Worm (Caenorhabditis elegans) whole organism, midembryonic: ENCODE results near the gene Y45F10D.2.

Experiments used
- T22C8.4 ChIP-seq: fragments of 200-800 bp; sonication (Bioruptor generic); IDR thresholded peaks from 2 replicates; pipeline ENCODE4 v1.3.6; 2022; ENCODE audit warnings: missing genetic modification characterization, missing compliant biosample characterization
- cog-1 ChIP-seq: sonication (generic microtip); optimal IDR thresholded peaks from 2 replicates; lab custom pipeline; 2016; ENCODE audit warnings: missing genetic modification characterization, missing compliant biosample characterization
- flt-1 ChIP-seq: fragments of 200-800 bp; sonication (Bioruptor generic); IDR thresholded peaks from 2 replicates; pipeline ENCODE4 v1.3.6; 2022; ENCODE audit warnings: missing genetic modification characterization, missing compliant biosample characterization
- klf-2 ChIP-seq: fragments of 200-800 bp; sonication (Bioruptor generic); conservative IDR thresholded peaks from 2 replicates; pipeline ENCODE4 v1.3.6; 2022; ENCODE audit warnings: missing genetic modification reagents, missing genetic modification characterization, missing compliant biosample characterization
- med-1 ChIP-seq: sonication (generic microtip); optimal IDR thresholded peaks from 2 replicates; lab custom pipeline; 2017; ENCODE audit warnings: missing genetic modification characterization, mild to moderate bottlenecking, missing compliant biosample characterization, antibody characterized with exemption, missing genetic modification reagents; ENCODE audit not compliant: insufficient read depth
- tab-1 ChIP-seq: fragments of 200-800 bp; sonication (Bioruptor generic); IDR thresholded peaks from 2 replicates; pipeline ENCODE4 v1.3.6; 2022; ENCODE audit warnings: missing genetic modification characterization, missing compliant biosample characterization
- ztf-23 ChIP-seq: fragments of 200-800 bp; sonication (Bioruptor generic); IDR thresholded peaks from 2 replicates; pipeline ENCODE4 v1.3.6; 2022; ENCODE audit warnings: missing genetic modification reagents, missing genetic modification characterization, missing compliant biosample characterization
- ztf-29 ChIP-seq: fragments of 200-800 bp; sonication (Bioruptor generic); IDR thresholded peaks from 2 replicates; pipeline ENCODE4 v1.3.6; 2022; ENCODE audit warnings: missing genetic modification reagents, missing genetic modification characterization, missing compliant biosample characterization

DNA sequence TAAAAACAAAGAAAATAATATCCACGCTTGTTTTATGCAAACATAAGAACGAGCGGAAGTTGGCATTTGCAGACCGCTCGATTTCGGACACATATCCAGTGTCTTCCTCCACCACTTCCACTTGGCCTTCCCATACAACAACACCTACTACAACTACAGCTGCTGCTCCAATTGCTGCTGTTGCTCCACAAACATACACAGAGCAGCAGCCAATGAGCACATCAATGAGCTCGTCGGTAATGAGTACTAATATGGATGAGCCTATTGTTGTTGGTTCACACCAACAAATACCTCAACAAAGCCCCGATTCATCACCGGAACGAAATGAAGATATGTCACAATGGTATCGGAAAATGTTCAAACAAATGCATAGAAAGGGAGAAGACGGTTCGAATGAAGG lies 18.9 kb downstream of the Y45F10D.2 start:
- TF ChIP-seq med-1 (GFP tag; lab: Kevin White, UChicago) (no peak), klf-2 (GFP tag; lab: Robert Waterston, UW) (no peak), flt-1 (GFP tag; lab: Robert Waterston, UW) (no peak), T22C8.4 (no peak), ztf-23 (GFP tag; lab: Robert Waterston, UW) (no peak), tab-1 (GFP tag; lab: Robert Waterston, UW) (no peak), cog-1 (no peak), ztf-29 (GFP tag; lab: Robert Waterston, UW) (no peak)
